Fruit fly (Drosophila melanogaster): ENCODE data around the gene LManI.

The LManI gene

dm6 chr2L:10466865-10467270 is 9.8 kb upstream of the LManI start (continued):
- TF ChIP-seq NK7.1 (GFP tag; optimal IDR thresholded peaks at IDR 0.05): peak; percentile 12
- peak; percentile 46 for TF ChIP-seq CG18476 (GFP tag; optimal IDR thresholded peaks at IDR 0.05)
- peak; percentile 21 for TF ChIP-seq CG6683 (GFP tag; optimal IDR thresholded peaks at IDR 0.05)
- TF ChIP-seq sisA (GFP tag; IDR thresholded peaks at IDR 0.05): peak; percentile 54; the same call in 1 of the 2 replicates
- TF ChIP-seq Blimp-1 (GFP tag; optimal IDR thresholded peaks at IDR 0.05): peak; percentile 74
- TF ChIP-seq HLH3B (GFP tag; IDR thresholded peaks at IDR 0.05): 0 out of 2 replicates have a peak, but pooled peaks have one; percentile 15
- TF ChIP-seq trem (tag; optimal IDR thresholded peaks at IDR 0.05): peak; percentile 37
- no peak for TF ChIP-seq z (GFP tag; IDR thresholded peaks at IDR 0.05)
- TF ChIP-seq CG17328 (GFP tag; IDR thresholded peaks at IDR 0.05): no peak
- no peak; the same call in 1 of the 2 replicates for TF ChIP-seq CG32772 (GFP tag; IDR thresholded peaks at IDR 0.05)
- TF ChIP-seq corto (GFP tag; optimal IDR thresholded peaks at IDR 0.05): no peak
- TF ChIP-seq CG7928 (GFP tag; optimal IDR thresholded peaks at IDR 0.05): no peak
- TF ChIP-seq fu2 (GFP tag; optimal IDR thresholded peaks at IDR 0.05): no peak
- TF ChIP-seq CG4328 (GFP tag; optimal IDR thresholded peaks at IDR 0.05): no peak
- no peak for TF ChIP-seq schlank (tag; optimal IDR thresholded peaks at IDR 0.05)
- TF ChIP-seq CG18011 (GFP tag; optimal IDR thresholded peaks at IDR 0.05): no peak
- no peak for TF ChIP-seq CG31365 (tag; optimal IDR thresholded peaks at IDR 0.05)
- peak; percentile 35 for TF ChIP-seq CG30431 (GFP tag; optimal IDR thresholded peaks at IDR 0.05)
- 0 out of 3 replicates have a peak, but pooled peaks have one; percentile 5 for TF ChIP-seq CG2889 (GFP tag; IDR thresholded peaks at IDR 0.05)
- peak; percentile 21 for TF ChIP-seq CG11398 (GFP tag; optimal IDR thresholded peaks at IDR 0.05)
- TF ChIP-seq p53 (GFP tag; optimal IDR thresholded peaks at IDR 0.05): no peak
- no peak for TF ChIP-seq HmgD (GFP tag; optimal IDR thresholded peaks at IDR 0.05)
- no peak for TF ChIP-seq h (optimal IDR thresholded peaks at IDR 0.05)
- TF ChIP-seq nerfin-2 (GFP tag; IDR thresholded peaks at IDR 0.05; ENCODE audit: partially characterized antibody): no peak
- no peak for TF ChIP-seq bbx (GFP tag; IDR thresholded peaks at IDR 0.05; ENCODE audit: partially characterized antibody)
- no peak for TF ChIP-seq C15 (GFP tag; IDR thresholded peaks at IDR 0.05)
- TF ChIP-seq CG2199 (GFP tag; IDR thresholded peaks at IDR 0.05): 0 out of 3 replicates have a peak, but pooled peaks have one; percentile 30
- no peak for TF ChIP-seq ken (GFP tag; IDR thresholded peaks at IDR 0.05)
- TF ChIP-seq Fer3 (tag; optimal IDR thresholded peaks at IDR 0.05): peak; percentile 40
- peak in 1 of 2 experiments; percentile 87 for TF ChIP-seq eve (GFP tag; optimal IDR thresholded peaks at IDR 0.05)
- peak; percentile 6 for TF ChIP-seq gsb-n (tag; optimal IDR thresholded peaks at IDR 0.05)
- no peak for TF ChIP-seq gcm2 (GFP tag; optimal IDR thresholded peaks at IDR 0.05)
- no peak; the same call in 1 of the 2 replicates for TF ChIP-seq CG10959 (GFP tag; IDR thresholded peaks at IDR 0.05)
- TF ChIP-seq HLH54F (GFP tag; optimal IDR thresholded peaks at IDR 0.05): no peak
- peak; percentile 37 to 48 for TF ChIP-seq Pdp1 (GFP tag; optimal IDR thresholded peaks at IDR 0.05)
- peak; percentile 89 for TF ChIP-seq nmo (GFP tag; optimal IDR thresholded peaks at IDR 0.05)
- peak; percentile 20 for TF ChIP-seq Atf-2 (GFP tag; optimal IDR thresholded peaks at IDR 0.05)
- peak; percentile 78 for TF ChIP-seq Xrp1 (GFP tag; IDR thresholded peaks at IDR 0.05)
- TF ChIP-seq emc (GFP tag; optimal IDR thresholded peaks at IDR 0.05): no peak
- peak; percentile 37 to 59 for TF ChIP-seq chif (GFP tag; optimal IDR thresholded peaks at IDR 0.05)
- TF ChIP-seq CG15073 (GFP tag; optimal IDR thresholded peaks at IDR 0.05): no peak
- no peak; the same call in 1 of the 2 replicates for TF ChIP-seq slbo (GFP tag; IDR thresholded peaks at IDR 0.05)
- TF ChIP-seq CG10366 (GFP tag; IDR thresholded peaks at IDR 0.05): peak; percentile 32; the same call in 1 of the 2 replicates
- TF ChIP-seq CTCF (GFP tag; optimal IDR thresholded peaks at IDR 0.05): peak; percentile 17
- peak; percentile 10 for TF ChIP-seq psq (GFP tag; optimal IDR thresholded peaks at IDR 0.05)
- TF ChIP-seq Spps (tag; optimal IDR thresholded peaks at IDR 0.05): peak; percentile 57
- peak; percentile 64; the same call in 3 of the 4 replicates for TF ChIP-seq Gug (GFP tag; IDR thresholded peaks at IDR 0.05)
- no peak for TF ChIP-seq HLHmδ (GFP tag; optimal IDR thresholded peaks at IDR 0.05)
- TF ChIP-seq phol (tag; optimal IDR thresholded peaks at IDR 0.05): peak; percentile 84
- TF ChIP-seq CG1832 (GFP tag; optimal IDR thresholded peaks at IDR 0.05): no peak
- peak; percentile 58 for TF ChIP-seq Max (GFP tag; optimal IDR thresholded peaks at IDR 0.05)
- TF ChIP-seq CG14050 (GFP tag; IDR thresholded peaks at IDR 0.05): no peak

Data from whole organism, embryonic.